Worm (Caenorhabditis elegans): ENCODE results near the gene eng-1.

ce11 chrIII:5888675-5889074, 20.4 kb upstream of the eng-1 start, which contains the start of gene C28H8.8:
- TF ChIP-seq him-1 (tag; optimal IDR thresholded peaks at IDR 0.05) (no peak), W03F9.2 (tag; optimal IDR thresholded peaks at IDR 0.05) (no peak), dao-5 (tag; optimal IDR thresholded peaks at IDR 0.05) (no peak)
